Fruit fly (Drosophila melanogaster): ENCODE data around the gene CG5906.

The CG5906 gene

dm6 chr3L:11892766-11893165, 21.7 kb upstream of the CG5906 start:
- TF ChIP-seq CG10669 (GFP tag; optimal IDR thresholded peaks at IDR 0.05) (no peak), CG11902 (GFP tag; optimal IDR thresholded peaks at IDR 0.05) (no peak), acj6 (GFP tag; optimal IDR thresholded peaks at IDR 0.05) (no peak), net (GFP tag; optimal IDR thresholded peaks at IDR 0.05) (no peak), Eip78C (GFP tag) (no peak), Hr38 (GFP tag; optimal IDR thresholded peaks at IDR 0.05) (no peak)

dm6 chr3L:11888910-11889309, 17.8 kb upstream of the CG5906 start, which contains the start of gene CG5897:
CG5897 (minus strand) TSS chr3L:11889010.
- TF ChIP-seq fkh (GFP tag; optimal IDR thresholded peaks at IDR 0.05) (no peak), CG11294 (GFP tag; IDR thresholded peaks at IDR 0.05) (no peak), eg (GFP tag; IDR thresholded peaks at IDR 0.05) (no peak), CG8319 (GFP tag; optimal IDR thresholded peaks at IDR 0.05) (no peak), svp (GFP tag) (no peak), Sox15 (GFP tag; optimal IDR thresholded peaks at IDR 0.05) (no peak), CG8632 (GFP tag; optimal IDR thresholded peaks at IDR 0.05) (no peak), CG3919 (GFP tag; optimal IDR thresholded peaks at IDR 0.05) (no peak), Eip78C (GFP tag) (no peak), Eip75B (GFP tag; optimal IDR thresholded peaks at IDR 0.05) (no peak), salr (GFP tag; optimal IDR thresholded peaks at IDR 0.05) (no peak), CG15336 (GFP tag; IDR thresholded peaks at IDR 0.05) (no peak), esn (GFP tag; optimal IDR thresholded peaks at IDR 0.05) (no peak), Met (GFP tag; optimal IDR thresholded peaks at IDR 0.05) (no peak), CG10669 (GFP tag; optimal IDR thresholded peaks at IDR 0.05) (no peak), acj6 (GFP tag; optimal IDR thresholded peaks at IDR 0.05) (no peak), Eip93F (GFP tag; optimal IDR thresholded peaks at IDR 0.05) (no peak), CG6854 (GFP tag; optimal IDR thresholded peaks at IDR 0.05) (no peak), CG11762 (GFP tag; optimal IDR thresholded peaks at IDR 0.05; ENCODE audit: insufficient read depth) (no peak), Smox (GFP tag; optimal IDR thresholded peaks at IDR 0.05) (no peak)

- TF ChIP-seq fkh (GFP tag; optimal IDR thresholded peaks at IDR 0.05) (no peak), topi (GFP tag; optimal IDR thresholded peaks at IDR 0.05) (no peak)
Observed at dm6 chr3L:11881084-11881483, 10.0 kb upstream of the CG5906 start, which contains the start of gene CCDC151. CCDC151 (plus strand) TSS chr3L:11881384.

- no peak for TF ChIP-seq net (GFP tag; optimal IDR thresholded peaks at IDR 0.05)
- TF ChIP-seq fkh (GFP tag; optimal IDR thresholded peaks at IDR 0.05): no peak
- no peak for TF ChIP-seq acj6 (GFP tag; optimal IDR thresholded peaks at IDR 0.05)
- TF ChIP-seq CG15336 (GFP tag; IDR thresholded peaks at IDR 0.05): no peak
- no peak for TF ChIP-seq cyc (GFP tag; optimal IDR thresholded peaks at IDR 0.05)
- TF ChIP-seq CG16779 (tag; optimal IDR thresholded peaks at IDR 0.05): no peak
- no peak for TF ChIP-seq svp (GFP tag)
- TF ChIP-seq CG34406 (GFP tag; optimal IDR thresholded peaks at IDR 0.05): no peak
- no peak for TF ChIP-seq CG4318 (GFP tag; optimal IDR thresholded peaks at IDR 0.05)
- TF ChIP-seq CG8119 (GFP tag; IDR thresholded peaks at IDR 0.05): no peak
- TF ChIP-seq CG7368 (GFP tag; optimal IDR thresholded peaks at IDR 0.05): no peak
- no peak for TF ChIP-seq CG8319 (GFP tag; optimal IDR thresholded peaks at IDR 0.05)
- TF ChIP-seq eg (GFP tag; IDR thresholded peaks at IDR 0.05): no peak
- TF ChIP-seq OdsH (GFP tag; optimal IDR thresholded peaks at IDR 0.05): no peak
- TF ChIP-seq dac (GFP tag; optimal IDR thresholded peaks at IDR 0.05): no peak
- no peak for TF ChIP-seq CG6808 (GFP tag; optimal IDR thresholded peaks at IDR 0.05)
- TF ChIP-seq Ets96B (tag; optimal IDR thresholded peaks at IDR 0.05): no peak
- no peak for TF ChIP-seq CG9139 (GFP tag; optimal IDR thresholded peaks at IDR 0.05)
Observed at dm6 chr3L:11878815-11879214, 7.7 kb upstream of the CG5906 start, which contains the start of gene Sprn. Sprn (plus strand) TSS chr3L:11879115.

dm6 chr3L:11876036-11876435, 4.9 kb upstream of the CG5906 start:
- TF ChIP-seq CG6808 (GFP tag; optimal IDR thresholded peaks at IDR 0.05): no peak
- TF ChIP-seq esn (GFP tag; optimal IDR thresholded peaks at IDR 0.05): no peak
- TF ChIP-seq achi (GFP tag; optimal IDR thresholded peaks at IDR 0.05): no peak
- no peak for TF ChIP-seq eg (GFP tag; IDR thresholded peaks at IDR 0.05)
- no peak for TF ChIP-seq Sox14 (GFP tag; optimal IDR thresholded peaks at IDR 0.05)
- no peak for TF ChIP-seq CG7368 (GFP tag; optimal IDR thresholded peaks at IDR 0.05)
- no peak for TF ChIP-seq CG9139 (GFP tag; optimal IDR thresholded peaks at IDR 0.05)
- no peak for TF ChIP-seq vri (GFP tag; optimal IDR thresholded peaks at IDR 0.05)
- TF ChIP-seq Sox15 (GFP tag; optimal IDR thresholded peaks at IDR 0.05): no peak
- no peak for TF ChIP-seq Lpt (GFP tag; optimal IDR thresholded peaks at IDR 0.05)
- TF ChIP-seq CG10669 (GFP tag; optimal IDR thresholded peaks at IDR 0.05): no peak
- TF ChIP-seq Hr38 (GFP tag; optimal IDR thresholded peaks at IDR 0.05): no peak

All from whole organism, prepupa.